Fruit fly (Drosophila melanogaster) whole organism, embryonic: Measurements from ENCODE around the gene Iru.
A peak's percentile ranks its signal among the peaks of the same experiment; 100 is the strongest.

Experiments used
- Ada2b ChIP-seq: fragments of 200-800 bp; sonication (Bioruptor generic); IDR thresholded peaks from 2 replicates; pipeline ENCODE4 v1.3.6; 2022; ENCODE audit warnings: missing biosample characterization, missing genetic modification characterization
- BEAF-32 ChIP-seq: fragments of 200-800 bp; sonication (Bioruptor generic); optimal IDR thresholded peaks from 3 replicates; lab custom pipeline; 2017; ENCODE audit warnings: missing biosample characterization, missing genetic modification characterization, mild to moderate bottlenecking, moderate library complexity, missing genetic modification reagents
- CG11398 ChIP-seq: fragments of 200-800 bp; sonication (Bioruptor generic); optimal IDR thresholded peaks from 2 replicates; lab custom pipeline; 2016; ENCODE audit warnings: missing biosample characterization, missing genetic modification characterization
- CG11696 ChIP-seq: fragments of 200-800 bp; sonication (Bioruptor generic); IDR thresholded peaks from 2 replicates; pipeline ENCODE4 v1.3.6; 2022; ENCODE audit warnings: missing biosample characterization, missing genetic modification characterization
- CG14710 ChIP-seq: fragments of 200-800 bp; sonication (Bioruptor generic); optimal IDR thresholded peaks from 3 replicates; lab custom pipeline; 2019; ENCODE audit warnings: missing biosample characterization, mild to moderate bottlenecking, missing genetic modification characterization, moderate library complexity
- CG15479 ChIP-seq: fragments of 200-800 bp; sonication (Bioruptor generic); optimal IDR thresholded peaks from 3 replicates; lab custom pipeline; 2019; ENCODE audit warnings: missing biosample characterization, mild to moderate bottlenecking, missing genetic modification characterization, moderate library complexity
- CG1602 ChIP-seq: fragments of 200-800 bp; sonication (Bioruptor generic); optimal IDR thresholded peaks from 3 replicates; lab custom pipeline; 2016; ENCODE audit warnings: missing biosample characterization, missing genetic modification characterization
- CG17802 ChIP-seq: fragments of 200-800 bp; sonication (Bioruptor generic); optimal IDR thresholded peaks from 2 replicates; lab custom pipeline; 2018; ENCODE audit warnings: missing biosample characterization, mild to moderate bottlenecking, missing genetic modification characterization, moderate library complexity
- CG18619 ChIP-seq: fragments of 200-800 bp; sonication (Bioruptor generic); optimal IDR thresholded peaks from 3 replicates; lab custom pipeline; 2017; ENCODE audit warnings: missing biosample characterization, mild to moderate bottlenecking, missing genetic modification characterization
- CG3281 ChIP-seq: fragments of 200-800 bp; sonication (Bioruptor generic); optimal IDR thresholded peaks from 3 replicates; lab custom pipeline; 2017; ENCODE audit warnings: missing biosample characterization, mild to moderate bottlenecking, missing genetic modification characterization
- CG34422 ChIP-seq: fragments of 200-800 bp; sonication (Bioruptor generic); IDR thresholded peaks from 3 replicates; pipeline ENCODE4 v1.3.6; 2022; ENCODE audit warnings: missing biosample characterization, missing genetic modification characterization
- CG4617 ChIP-seq: fragments of 200-800 bp; sonication (Bioruptor generic); optimal IDR thresholded peaks from 3 replicates; lab custom pipeline; 2016; ENCODE audit warnings: missing biosample characterization, missing genetic modification characterization, borderline replicate concordance
- CG6689 ChIP-seq: fragments of 200-800 bp; sonication (Bioruptor generic); IDR thresholded peaks from 2 replicates; pipeline ENCODE4 v1.3.6; 2022; ENCODE audit warnings: missing biosample characterization, missing genetic modification characterization
- CG7963 ChIP-seq: fragments of 200-800 bp; sonication (Bioruptor generic); IDR thresholded peaks from 3 replicates; pipeline ENCODE4 v1.3.6; 2022; ENCODE audit warnings: missing biosample characterization, missing genetic modification characterization; ENCODE audit not compliant: partially characterized antibody
- CG9215 ChIP-seq: fragments of 200-800 bp; sonication (Bioruptor generic); IDR thresholded peaks from 2 replicates; pipeline ENCODE4 v1.3.6; 2022; ENCODE audit warnings: missing biosample characterization, missing genetic modification characterization
- CTCF ChIP-seq: fragments of 200-800 bp; sonication (Bioruptor generic); optimal IDR thresholded peaks from 2 replicates; lab custom pipeline; 2017; ENCODE audit warnings: missing biosample characterization, mild to moderate bottlenecking, missing genetic modification characterization, moderate library complexity
- CkIIα-i1 ChIP-seq: fragments of 200-800 bp; sonication (Bioruptor generic); IDR thresholded peaks from 2 replicates; pipeline ENCODE4 v1.3.6; 2022; ENCODE audit warnings: missing biosample characterization, missing genetic modification characterization
- CrebB ChIP-seq: fragments of 200-800 bp; sonication (Bioruptor generic); optimal IDR thresholded peaks from 3 replicates; lab custom pipeline; 2018; ENCODE audit warnings: missing biosample characterization, mild to moderate bottlenecking, missing genetic modification characterization
- D ChIP-seq, 2 experiments: fragments of 200-800 bp in 1 of 2; fragments of >200 bp in 1 of 2; sonication (Bioruptor generic) in 1 of 2; optimal IDR thresholded peaks; 2 replicates in 1 of 2; 3 replicates in 1 of 2; lab custom pipeline; 2017; ENCODE audit warnings: mild to moderate bottlenecking in 1 of 2, missing biosample characterization in 1 of 2, missing genetic modification characterization in 1 of 2, missing genetic modification reagents in 1 of 2
- Lpt ChIP-seq: fragments of >200 bp; optimal IDR thresholded peaks from 2 replicates; lab custom pipeline; 2018; ENCODE audit warnings: missing biosample characterization, missing genetic modification characterization
- Ptx1 ChIP-seq: fragments of 200-800 bp; sonication (Bioruptor generic); IDR thresholded peaks from 2 replicates; pipeline ENCODE4 v1.3.6; 2022; ENCODE audit warnings: missing biosample characterization, missing genetic modification characterization
- Sry-β ChIP-seq: fragments of 200-800 bp; sonication (Bioruptor generic); optimal IDR thresholded peaks from 2 replicates; lab custom pipeline; 2018; ENCODE audit warnings: missing biosample characterization, mild to moderate bottlenecking, missing genetic modification characterization, moderate library complexity
- Vsx1 ChIP-seq: fragments of 200-800 bp; sonication (Bioruptor generic); optimal IDR thresholded peaks from 2 replicates; lab custom pipeline; 2017; ENCODE audit warnings: missing biosample characterization, mild to moderate bottlenecking, missing genetic modification characterization, missing genetic modification reagents
- ac ChIP-seq: fragments of 200-800 bp; sonication (Bioruptor generic); optimal IDR thresholded peaks from 3 replicates; lab custom pipeline; 2017; ENCODE audit warnings: missing biosample characterization, mild to moderate bottlenecking, missing genetic modification characterization
- ash1 ChIP-seq: fragments of 200-800 bp; sonication (Bioruptor generic); optimal IDR thresholded peaks from 2 replicates; lab custom pipeline; 2018; ENCODE audit warnings: missing biosample characterization, mild to moderate bottlenecking, missing genetic modification characterization
- bigmax ChIP-seq: fragments of 200-800 bp; sonication (Bioruptor generic); optimal IDR thresholded peaks from 2 replicates; lab custom pipeline; 2018; ENCODE audit warnings: missing biosample characterization, mild to moderate bottlenecking, missing genetic modification characterization
- caup ChIP-seq: fragments of 200-800 bp; sonication (Bioruptor generic); optimal IDR thresholded peaks from 3 replicates; lab custom pipeline; 2017; ENCODE audit warnings: missing biosample characterization, mild to moderate bottlenecking, missing genetic modification characterization, moderate library complexity; ENCODE audit not compliant: severe bottlenecking
- crc ChIP-seq: fragments of 200-800 bp; sonication (Bioruptor generic); optimal IDR thresholded peaks from 2 replicates; lab custom pipeline; 2016; ENCODE audit warnings: missing biosample characterization, missing genetic modification characterization
- danr ChIP-seq: fragments of 200-800 bp; sonication (Bioruptor generic); IDR thresholded peaks from 2 replicates; pipeline ENCODE4 v1.3.6; 2022; ENCODE audit warnings: missing biosample characterization, missing genetic modification characterization
- dimm ChIP-seq: fragments of 200-800 bp; sonication (Bioruptor generic); IDR thresholded peaks from 2 replicates; pipeline ENCODE4 v1.3.6; 2022; ENCODE audit warnings: missing biosample characterization, missing genetic modification characterization
- esg ChIP-seq: fragments of 200-800 bp; sonication (Bioruptor generic); conservative IDR thresholded peaks from 2 replicates; pipeline ENCODE4 v1.3.6; 2022; ENCODE audit warnings: missing biosample characterization, missing genetic modification characterization
- fu2 ChIP-seq: fragments of 200-800 bp; sonication (Bioruptor generic); optimal IDR thresholded peaks from 2 replicates; lab custom pipeline; 2016; ENCODE audit warnings: missing biosample characterization, missing genetic modification characterization
- gcm2 ChIP-seq: fragments of 200-800 bp; sonication (Bioruptor generic); optimal IDR thresholded peaks from 2 replicates; lab custom pipeline; 2016; ENCODE audit warnings: missing biosample characterization, missing genetic modification characterization
- lab ChIP-seq: fragments of 200-800 bp; sonication (Bioruptor generic); optimal IDR thresholded peaks from 3 replicates; lab custom pipeline; 2017; ENCODE audit warnings: missing biosample characterization, missing genetic modification characterization, mild to moderate bottlenecking, moderate library complexity, missing genetic modification reagents
- lbe ChIP-seq: fragments of 200-800 bp; sonication (Bioruptor generic); optimal IDR thresholded peaks from 2 replicates; lab custom pipeline; 2016; ENCODE audit warnings: missing biosample characterization, mild to moderate bottlenecking, missing genetic modification characterization
- lilli ChIP-seq: fragments of 200-800 bp; sonication (Bioruptor generic); optimal IDR thresholded peaks from 3 replicates; lab custom pipeline; 2016; ENCODE audit warnings: missing biosample characterization, missing genetic modification characterization
- nau ChIP-seq: fragments of 200-800 bp; sonication (Bioruptor generic); optimal IDR thresholded peaks from 3 replicates; lab custom pipeline; 2017; ENCODE audit warnings: missing biosample characterization, mild to moderate bottlenecking, missing genetic modification characterization, missing genetic modification reagents
- peb ChIP-seq: fragments of 200-800 bp; sonication (Bioruptor generic); IDR thresholded peaks from 2 replicates; pipeline ENCODE4 v1.3.6; 2022; ENCODE audit warnings: missing biosample characterization, missing genetic modification characterization
- psq ChIP-seq: fragments of 200-800 bp; sonication (Bioruptor generic); optimal IDR thresholded peaks from 2 replicates; lab custom pipeline; 2017; ENCODE audit warnings: missing biosample characterization, missing genetic modification characterization
- pzg ChIP-seq: fragments of 200-800 bp; sonication (Bioruptor generic); optimal IDR thresholded peaks from 3 replicates; lab custom pipeline; 2018; ENCODE audit warnings: missing biosample characterization, mild to moderate bottlenecking, missing genetic modification characterization, moderate library complexity
- sens ChIP-seq: fragments of 200-800 bp; sonication (Bioruptor generic); peaks from one replicate; lab custom pipeline; 2016; ENCODE audit warnings: missing biosample characterization, missing genetic modification characterization
- sens-2 ChIP-seq: fragments of 200-800 bp; sonication (Bioruptor generic); IDR thresholded peaks from 2 replicates; pipeline ENCODE4 v1.3.6; 2022; ENCODE audit warnings: missing biosample characterization, missing genetic modification characterization
- stc ChIP-seq: fragments of 200-800 bp; sonication (Bioruptor generic); IDR thresholded peaks from 2 replicates; pipeline ENCODE4 v1.3.6; 2022; ENCODE audit warnings: missing biosample characterization, missing genetic modification characterization
- sug ChIP-seq: fragments of 200-800 bp; optimal IDR thresholded peaks from 2 replicates; lab custom pipeline; 2019; ENCODE audit warnings: missing biosample characterization, mild to moderate bottlenecking, missing genetic modification characterization, moderate library complexity
- tio ChIP-seq: fragments of 200-800 bp; sonication (Bioruptor generic); optimal IDR thresholded peaks from 2 replicates; lab custom pipeline; 2017; ENCODE audit warnings: missing biosample characterization, missing genetic modification characterization, inconsistent platforms
- trh ChIP-seq: fragments of 200-800 bp; sonication (Bioruptor generic); optimal IDR thresholded peaks from 2 replicates; lab custom pipeline; 2016; ENCODE audit warnings: missing biosample characterization, missing genetic modification characterization
- yki ChIP-seq: fragments of >200 bp; optimal IDR thresholded peaks from 3 replicates; lab custom pipeline; 2018
- zen2 ChIP-seq: fragments of 200-800 bp; sonication (Bioruptor generic); IDR thresholded peaks from 3 replicates; pipeline ENCODE4 v1.3.6; 2022; ENCODE audit warnings: missing biosample characterization, missing genetic modification characterization; ENCODE audit not compliant: partially characterized antibody

The Iru gene

DNA sequence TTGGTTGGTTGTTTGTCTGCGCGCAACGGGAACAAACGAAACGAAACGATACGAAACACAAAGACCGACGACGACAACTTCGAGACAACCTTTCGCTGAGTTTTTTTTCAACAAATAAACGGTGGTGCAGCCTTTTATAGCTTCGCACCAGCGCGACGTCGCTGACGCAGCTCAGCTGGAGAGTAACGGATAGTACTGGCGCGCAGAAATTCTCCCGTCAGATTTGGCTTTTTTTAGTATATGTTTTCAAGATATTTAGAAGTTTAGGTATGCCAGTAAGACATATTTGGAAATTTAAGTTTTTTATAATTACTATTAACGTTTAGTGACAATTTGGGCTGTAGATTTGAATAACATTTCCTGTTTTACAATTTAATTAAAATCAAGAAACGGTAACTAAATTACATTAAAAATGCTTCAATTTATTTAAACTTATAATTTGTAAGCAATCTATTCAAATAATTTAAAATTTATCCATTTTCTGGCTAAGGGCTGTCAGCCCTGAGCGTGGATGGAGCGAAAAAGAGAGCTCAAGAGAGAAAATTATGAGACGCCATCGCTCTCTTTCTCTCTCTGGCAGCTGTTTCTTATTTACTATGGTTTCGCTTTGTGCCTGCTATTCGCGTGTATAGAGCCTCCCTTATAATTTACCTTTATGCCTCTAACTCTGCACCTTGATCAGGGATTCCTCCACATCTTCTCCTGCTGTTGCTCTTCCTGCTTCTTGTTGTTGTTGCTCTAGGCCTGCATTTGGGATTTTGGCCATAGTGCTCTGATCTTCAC lies 27.6 kb downstream of the Iru start (continued):
- TF ChIP-seq pzg (GFP tag; lab: Kevin White, UChicago) = peak; percentile 4
- TF ChIP-seq fu2 = peak; percentile 12
- peak; percentile 72 for TF ChIP-seq CG6689 (GFP tag; lab: Robert Waterston, UW)
- peak; percentile 89 for TF ChIP-seq sug (tag; lab: Kevin White, UChicago)
- peak; percentile 100 for TF ChIP-seq Sry-β (GFP tag; lab: Kevin White, UChicago)
- TF ChIP-seq Ada2b = 0 out of 2 replicates have a peak, but pooled peaks have one; percentile 38
- no peak for TF ChIP-seq bigmax
- TF ChIP-seq CrebB (tag; lab: Kevin White, UChicago) = peak; percentile 40
- TF ChIP-seq caup (GFP tag; lab: Kevin White, UChicago) = peak; percentile 83
- TF ChIP-seq tio (GFP tag; lab: Kevin White, UChicago) = peak; percentile 61
- TF ChIP-seq peb (GFP tag; lab: Robert Waterston, UW) = peak; percentile 42; the same call in 1 of the 2 replicates
- TF ChIP-seq Ptx1 (GFP tag; lab: Robert Waterston, UW) = peak; percentile 71
- no peak for TF ChIP-seq D (optimal IDR thresholded peaks at IDR 0.05; lab: Kevin White, UChicago)
- TF ChIP-seq D (GFP tag; optimal IDR thresholded peaks at IDR 0.05; lab: Kevin White, UChicago) = peak; percentile 76
- no peak for TF ChIP-seq CG11696 (GFP tag; lab: Robert Waterston, UW)
- TF ChIP-seq danr (GFP tag; lab: Robert Waterston, UW) = no peak; the same call in 1 of the 2 replicates
- TF ChIP-seq sens = peak; percentile 96
- TF ChIP-seq CG1602 (GFP tag; lab: Kevin White, UChicago) = peak; percentile 63
- peak; percentile 83 for TF ChIP-seq CG18619 (GFP tag; lab: Kevin White, UChicago)
- TF ChIP-seq ash1 (GFP tag; lab: Kevin White, UChicago) = peak; percentile 81
- peak; percentile 55 for TF ChIP-seq psq (GFP tag; lab: Kevin White, UChicago)
- TF ChIP-seq nau (GFP tag; lab: Kevin White, UChicago) = peak; percentile 80
- peak; percentile 72; the same call in 2 of the 3 replicates for TF ChIP-seq CG34422
- TF ChIP-seq CG7963 (GFP tag; lab: Robert Waterston, UW) = no peak
- no peak for TF ChIP-seq CG11398 (GFP tag; lab: Kevin White, UChicago)
- TF ChIP-seq Lpt (GFP tag; lab: Kevin White, UChicago) = no peak
- TF ChIP-seq CG4617 (GFP tag; lab: Kevin White, UChicago) = no peak
- peak; percentile 6 for TF ChIP-seq CTCF (GFP tag; lab: Kevin White, UChicago)
- TF ChIP-seq sens-2 (GFP tag; lab: Robert Waterston, UW) = no peak
- TF ChIP-seq CG15479 = peak; percentile 81
- peak; percentile 95 for TF ChIP-seq yki (lab: Kevin White, UChicago)
- TF ChIP-seq crc = no peak
- peak; percentile 73 for TF ChIP-seq lilli (GFP tag; lab: Kevin White, UChicago)
- TF ChIP-seq CG14710 (tag; lab: Kevin White, UChicago) = peak; percentile 87
- TF ChIP-seq dimm = no peak
- TF ChIP-seq CG9215 (GFP tag; lab: Robert Waterston, UW) = peak; percentile 41; the same call in 1 of the 2 replicates
- TF ChIP-seq stc (GFP tag; lab: Robert Waterston, UW) = peak; percentile 31; the same call in 1 of the 2 replicates
- TF ChIP-seq Vsx1 = peak; percentile 74
- TF ChIP-seq zen2 (GFP tag; lab: Robert Waterston, UW) = no peak
- peak; percentile 88 for TF ChIP-seq lab (GFP tag; lab: Kevin White, UChicago)
- peak; percentile 91 for TF ChIP-seq CG3281 (GFP tag; lab: Kevin White, UChicago)
- peak; percentile 6 for TF ChIP-seq BEAF-32
- no peak for TF ChIP-seq trh (GFP tag; lab: Kevin White, UChicago)
- TF ChIP-seq CkIIα-i1 (GFP tag; lab: Robert Waterston, UW) = no peak
- no peak for TF ChIP-seq CG17802
- peak; percentile 67 for TF ChIP-seq esg (GFP tag; lab: Robert Waterston, UW)
- peak; percentile 70 for TF ChIP-seq lbe (GFP tag; lab: Kevin White, UChicago)
- TF ChIP-seq ac = no peak
- TF ChIP-seq gcm2 (GFP tag; lab: Kevin White, UChicago) = peak; percentile 16
